Fruit fly (Drosophila melanogaster) whole organism, embryonic: ENCODE measurements around the gene CG9920.

ENCODE experiments used
- Adf1 ChIP-seq: fragments of 200-800 bp; sonication (Bioruptor generic); IDR thresholded peaks from 2 replicates; pipeline ENCODE4 v1.3.6; 2022; ENCODE audit warnings: missing biosample characterization, missing genetic modification characterization
- Bdp1 ChIP-seq: fragments of 200-800 bp; sonication (Bioruptor generic); optimal IDR thresholded peaks from 3 replicates; lab custom pipeline; 2016; ENCODE audit warnings: missing biosample characterization, missing genetic modification characterization
- Bteb2 ChIP-seq: fragments of 200-800 bp; sonication (Bioruptor generic); optimal IDR thresholded peaks from 2 replicates; lab custom pipeline; 2016; ENCODE audit warnings: missing biosample characterization, missing genetic modification characterization
- CG1024 ChIP-seq: fragments of 200-800 bp; sonication (Bioruptor generic); IDR thresholded peaks from 2 replicates; pipeline ENCODE4 v1.3.6; 2022; ENCODE audit warnings: missing biosample characterization, missing genetic modification characterization
- CG10274 ChIP-seq: fragments of 200-800 bp; sonication (Bioruptor generic); optimal IDR thresholded peaks from 3 replicates; lab custom pipeline; 2017; ENCODE audit warnings: missing biosample characterization, mild to moderate bottlenecking, missing genetic modification characterization
- CG11504 ChIP-seq: fragments of 200-800 bp; sonication (Bioruptor generic); optimal IDR thresholded peaks from 3 replicates; lab custom pipeline; 2019; ENCODE audit warnings: missing biosample characterization, mild to moderate bottlenecking, missing genetic modification characterization, moderate library complexity
- CG12769 ChIP-seq: fragments of 200-800 bp; sonication (Bioruptor generic); optimal IDR thresholded peaks from 2 replicates; lab custom pipeline; 2019; ENCODE audit warnings: missing biosample characterization, mild to moderate bottlenecking, missing genetic modification characterization, moderate library complexity
- CG14667 ChIP-seq: fragments of 200-800 bp; sonication (Bioruptor generic); IDR thresholded peaks from 2 replicates; pipeline ENCODE4 v1.3.6; 2022; ENCODE audit warnings: missing biosample characterization, missing genetic modification characterization
- CG14965 ChIP-seq: fragments of 200-800 bp; sonication (Bioruptor generic); optimal IDR thresholded peaks from 2 replicates; lab custom pipeline; 2016; ENCODE audit warnings: missing biosample characterization, missing genetic modification characterization, borderline replicate concordance
- CG15479 ChIP-seq: fragments of 200-800 bp; sonication (Bioruptor generic); optimal IDR thresholded peaks from 3 replicates; lab custom pipeline; 2019; ENCODE audit warnings: missing biosample characterization, mild to moderate bottlenecking, missing genetic modification characterization, moderate library complexity
- CG15696 ChIP-seq: fragments of 200-800 bp; sonication (Bioruptor generic); optimal IDR thresholded peaks from 2 replicates; lab custom pipeline; 2019; ENCODE audit warnings: missing biosample characterization, mild to moderate bottlenecking, missing genetic modification characterization, moderate library complexity
- CG17328 ChIP-seq: fragments of 200-800 bp; sonication (Bioruptor generic); IDR thresholded peaks from 2 replicates; pipeline ENCODE4 v1.3.6; 2022; ENCODE audit warnings: missing biosample characterization, missing genetic modification characterization
- CG17385 ChIP-seq: fragments of 200-800 bp; sonication (Bioruptor generic); optimal IDR thresholded peaks from 3 replicates; lab custom pipeline; 2018; ENCODE audit warnings: missing biosample characterization, mild to moderate bottlenecking, missing genetic modification characterization
- CG17912 ChIP-seq: fragments of 200-800 bp; sonication (Bioruptor generic); optimal IDR thresholded peaks from 2 replicates; lab custom pipeline; 2018; ENCODE audit warnings: missing biosample characterization, mild to moderate bottlenecking, missing genetic modification characterization
- CG31388 ChIP-seq: fragments of 200-800 bp; sonication (Bioruptor generic); optimal IDR thresholded peaks from 2 replicates; lab custom pipeline; 2016; ENCODE audit warnings: missing biosample characterization, missing genetic modification characterization
- CG4617 ChIP-seq: fragments of 200-800 bp; sonication (Bioruptor generic); optimal IDR thresholded peaks from 3 replicates; lab custom pipeline; 2016; ENCODE audit warnings: missing biosample characterization, missing genetic modification characterization, borderline replicate concordance
- CG4707 ChIP-seq: fragments of 200-800 bp; sonication (Bioruptor generic); optimal IDR thresholded peaks from 2 replicates; lab custom pipeline; 2018; ENCODE audit warnings: missing biosample characterization, mild to moderate bottlenecking, missing genetic modification characterization, moderate library complexity
- CG4854 ChIP-seq: fragments of 200-800 bp; sonication (Bioruptor generic); optimal IDR thresholded peaks from 2 replicates; lab custom pipeline; 2016; ENCODE audit warnings: missing biosample characterization, missing genetic modification characterization, inconsistent platforms
- CG6272 ChIP-seq: fragments of 200-800 bp; sonication (Bioruptor generic); IDR thresholded peaks from 2 replicates; pipeline ENCODE4 v1.3.6; 2022; ENCODE audit warnings: missing biosample characterization, missing genetic modification characterization
- CG6854 ChIP-seq: fragments of 200-800 bp; sonication (Bioruptor generic); optimal IDR thresholded peaks from 3 replicates; lab custom pipeline; 2017; ENCODE audit warnings: missing biosample characterization, mild to moderate bottlenecking, missing genetic modification characterization
- CG9437 ChIP-seq: fragments of 200-800 bp; sonication (Bioruptor generic); optimal IDR thresholded peaks from 2 replicates; lab custom pipeline; 2018; ENCODE audit warnings: missing biosample characterization, mild to moderate bottlenecking, missing genetic modification characterization
- CG9609 ChIP-seq: fragments of 200-800 bp; sonication (Bioruptor generic); optimal IDR thresholded peaks from 3 replicates; lab custom pipeline; 2016; ENCODE audit warnings: missing biosample characterization, missing genetic modification characterization
- Doc2 ChIP-seq: fragments of 200-800 bp; sonication (Bioruptor generic); IDR thresholded peaks from 2 replicates; pipeline ENCODE4 v1.3.6; 2022; ENCODE audit warnings: missing biosample characterization, missing genetic modification characterization
- Doc3 ChIP-seq: fragments of 200-800 bp; sonication (Bioruptor generic); IDR thresholded peaks from 3 replicates; pipeline ENCODE4 v1.3.6; 2022; ENCODE audit warnings: missing biosample characterization, missing genetic modification characterization; ENCODE audit not compliant: partially characterized antibody
- HHEX ChIP-seq: fragments of 200-800 bp; sonication (Bioruptor generic); optimal IDR thresholded peaks from 3 replicates; lab custom pipeline; 2017; ENCODE audit warnings: missing biosample characterization, mild to moderate bottlenecking, missing genetic modification characterization, missing genetic modification reagents
- HLHmδ ChIP-seq: fragments of 200-800 bp; sonication (Bioruptor generic); optimal IDR thresholded peaks from 2 replicates; lab custom pipeline; 2018; ENCODE audit warnings: missing biosample characterization, mild to moderate bottlenecking, missing genetic modification characterization, moderate library complexity
- HmgD ChIP-seq: fragments of 200-800 bp; sonication (Bioruptor generic); optimal IDR thresholded peaks from 3 replicates; lab custom pipeline; 2016; ENCODE audit warnings: missing biosample characterization, missing genetic modification characterization
- Jarid2 ChIP-seq: fragments of 200-800 bp; sonication (Bioruptor generic); optimal IDR thresholded peaks from 3 replicates; lab custom pipeline; 2017; ENCODE audit warnings: mild to moderate bottlenecking, missing biosample characterization, missing genetic modification reagents, missing genetic modification characterization
- Sox102F ChIP-seq: fragments of 200-800 bp; sonication (Bioruptor generic); optimal IDR thresholded peaks from 2 replicates; lab custom pipeline; 2018; ENCODE audit warnings: missing biosample characterization, mild to moderate bottlenecking, missing genetic modification characterization, moderate library complexity
- Vsx1 ChIP-seq: fragments of 200-800 bp; sonication (Bioruptor generic); optimal IDR thresholded peaks from 2 replicates; lab custom pipeline; 2017; ENCODE audit warnings: missing biosample characterization, mild to moderate bottlenecking, missing genetic modification characterization, missing genetic modification reagents
- Xbp1 ChIP-seq: fragments of 200-800 bp; sonication (Bioruptor generic); optimal IDR thresholded peaks from 3 replicates; lab custom pipeline; 2016; ENCODE audit warnings: missing biosample characterization, mild to moderate bottlenecking, missing genetic modification characterization
- ase ChIP-seq: fragments of 200-800 bp; sonication (Bioruptor generic); IDR thresholded peaks from 3 replicates; pipeline ENCODE4 v1.3.6; 2022; ENCODE audit warnings: missing biosample characterization, missing genetic modification characterization
- bcd ChIP-seq: fragments of 200-800 bp; sonication (Bioruptor generic); optimal IDR thresholded peaks from 2 replicates; lab custom pipeline; 2017; ENCODE audit warnings: missing biosample characterization, mild to moderate bottlenecking, missing genetic modification characterization
- bowl ChIP-seq: fragments of 200-800 bp; sonication (Bioruptor generic); IDR thresholded peaks from 2 replicates; pipeline ENCODE4 v1.3.6; 2022; ENCODE audit warnings: missing biosample characterization, missing genetic modification characterization
- chn ChIP-seq: fragments of 200-800 bp; sonication (Bioruptor generic); optimal IDR thresholded peaks from 2 replicates; lab custom pipeline; 2016; ENCODE audit warnings: missing biosample characterization, missing genetic modification characterization
- dan ChIP-seq: fragments of 200-800 bp; sonication (Bioruptor generic); IDR thresholded peaks from 2 replicates; pipeline ENCODE4 v1.3.6; 2022; ENCODE audit warnings: missing biosample characterization, missing genetic modification characterization
- grn ChIP-seq: fragments of 200-800 bp; sonication (Bioruptor generic); optimal IDR thresholded peaks from 3 replicates; lab custom pipeline; 2017; ENCODE audit warnings: missing biosample characterization, missing genetic modification characterization
- ham ChIP-seq: fragments of 200-800 bp; sonication (Bioruptor generic); IDR thresholded peaks from 2 replicates; pipeline ENCODE4 v1.3.6; 2022; ENCODE audit warnings: missing biosample characterization, missing genetic modification characterization
- jing ChIP-seq: fragments of 200-800 bp; sonication (Bioruptor generic); optimal IDR thresholded peaks from 2 replicates; lab custom pipeline; 2018; ENCODE audit warnings: missing biosample characterization, mild to moderate bottlenecking, missing genetic modification characterization
- lilli ChIP-seq: fragments of 200-800 bp; sonication (Bioruptor generic); optimal IDR thresholded peaks from 3 replicates; lab custom pipeline; 2016; ENCODE audit warnings: missing biosample characterization, missing genetic modification characterization
- lola ChIP-seq, 3 experiments: fragments of >200 bp in 2 of 3; fragments of 200-800 bp in 1 of 3; sonication (Bioruptor generic) in 1 of 3; optimal IDR thresholded peaks; 2 replicates each; lab custom pipeline; 2017 to 2019; ENCODE audit warnings: missing biosample characterization in 3 of 3, missing genetic modification characterization in 3 of 3, mild to moderate bottlenecking in 1 of 3, moderate library complexity in 1 of 3
- mam ChIP-seq: fragments of 200-800 bp; sonication (Bioruptor generic); optimal IDR thresholded peaks from 3 replicates; lab custom pipeline; 2016; ENCODE audit warnings: missing biosample characterization, missing genetic modification characterization
- oc ChIP-seq: fragments of 200-800 bp; sonication (Bioruptor generic); optimal IDR thresholded peaks from 2 replicates; lab custom pipeline; 2018; ENCODE audit warnings: missing biosample characterization, mild to moderate bottlenecking, missing genetic modification characterization, moderate library complexity
- ro ChIP-seq: fragments of 200-800 bp; sonication (Bioruptor generic); IDR thresholded peaks from 2 replicates; pipeline ENCODE4 v1.3.6; 2022; ENCODE audit warnings: missing biosample characterization, missing genetic modification characterization
- sr ChIP-seq: fragments of 200-800 bp; sonication (Bioruptor generic); IDR thresholded peaks from 3 replicates; pipeline ENCODE4 v1.3.6; 2022; ENCODE audit warnings: missing biosample characterization, missing genetic modification characterization
- stc ChIP-seq: fragments of 200-800 bp; sonication (Bioruptor generic); IDR thresholded peaks from 2 replicates; pipeline ENCODE4 v1.3.6; 2022; ENCODE audit warnings: missing biosample characterization, missing genetic modification characterization
- twi ChIP-seq: fragments of 200-800 bp; optimal IDR thresholded peaks from 2 replicates; lab custom pipeline; 2019; ENCODE audit warnings: missing biosample characterization, mild to moderate bottlenecking, missing genetic modification characterization, moderate library complexity
- wek ChIP-seq: fragments of 200-800 bp; sonication (Bioruptor generic); optimal IDR thresholded peaks from 3 replicates; lab custom pipeline; 2018; ENCODE audit warnings: missing biosample characterization, mild to moderate bottlenecking, missing genetic modification characterization, moderate library complexity
- zen ChIP-seq: fragments of 200-800 bp; sonication (Bioruptor generic); optimal IDR thresholded peaks from 3 replicates; lab custom pipeline; 2018; ENCODE audit warnings: missing biosample characterization, mild to moderate bottlenecking, missing genetic modification characterization, moderate library complexity

Gene CG9920

DNA sequence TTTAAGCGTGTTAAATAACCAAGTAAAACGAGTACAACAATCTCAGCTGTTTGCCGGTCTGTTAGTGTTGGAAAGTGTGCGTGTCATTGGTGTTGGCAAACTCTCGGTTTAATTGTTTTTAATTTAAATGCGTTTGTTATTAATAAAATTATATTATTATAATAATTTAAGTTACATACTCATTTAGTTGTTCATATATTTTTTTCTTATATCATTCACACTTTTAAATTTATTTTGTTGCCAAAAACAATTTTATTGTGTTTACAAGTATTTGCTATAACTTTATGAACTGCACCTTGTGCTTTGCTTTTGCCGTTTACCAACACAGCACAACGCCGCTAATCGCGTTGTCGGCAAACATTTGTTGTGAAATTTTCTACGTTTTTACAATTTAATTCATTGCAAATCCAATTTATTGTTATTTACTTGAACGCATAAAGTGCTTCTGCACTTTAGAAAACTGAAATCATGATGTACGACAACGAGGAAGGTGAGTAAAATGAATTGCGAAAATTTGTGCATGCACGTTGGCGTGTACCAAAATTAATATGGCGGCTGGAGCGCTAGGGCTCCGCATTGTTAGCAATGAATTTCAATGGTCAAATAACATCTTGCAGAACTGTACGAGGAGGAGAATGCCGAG, 27.7 kb upstream of the CG9920 start, which contains the start of the genes 140up and Polr2B (continued):
- TF ChIP-seq CG31388 (GFP tag; lab: Kevin White, UChicago) (peak; percentile 81), Doc2 (GFP tag; lab: Robert Waterston, UW) (peak; percentile 71; the same call in 1 of the 2 replicates), CG6854 (GFP tag; lab: Kevin White, UChicago) (peak; percentile 61), bowl (GFP tag; lab: Robert Waterston, UW) (peak; percentile 72; the same call in 1 of the 2 replicates), CG4617 (GFP tag; lab: Kevin White, UChicago) (peak; percentile 96), grn (no peak), Vsx1 (GFP tag; lab: Kevin White, UChicago) (no peak), Adf1 (GFP tag; lab: Robert Waterston, UW) (peak; percentile 70), CG9609 (GFP tag; lab: Kevin White, UChicago) (peak; percentile 79), dan (GFP tag; lab: Robert Waterston, UW) (peak; percentile 37; the same call in 1 of the 2 replicates), lola (GFP tag; optimal IDR thresholded peaks at IDR 0.05; lab: Kevin White, UChicago) (peak in 1 of 3 experiments; percentile 93), CG1024 (GFP tag; lab: Robert Waterston, UW) (peak; percentile 80; the same call in 1 of the 2 replicates), CG4854 (GFP tag; lab: Kevin White, UChicago) (peak; percentile 74), oc (tag; lab: Kevin White, UChicago) (peak; percentile 89), CG9437 (GFP tag; lab: Kevin White, UChicago) (peak; percentile 88), Jarid2 (peak; percentile 70), zen (peak; percentile 93), twi (tag; lab: Kevin White, UChicago) (peak; percentile 90), CG14965 (GFP tag; lab: Kevin White, UChicago) (no peak), ase (peak; percentile 89), CG15696 (tag; lab: Kevin White, UChicago) (peak; percentile 93), CG17385 (GFP tag; lab: Kevin White, UChicago) (peak; percentile 89), Bteb2 (GFP tag; lab: Kevin White, UChicago) (peak; percentile 52), Bdp1 (GFP tag; lab: Kevin White, UChicago) (peak; percentile 78), mam (GFP tag; lab: Kevin White, UChicago) (peak; percentile 92), Xbp1 (GFP tag; lab: Kevin White, UChicago) (peak; percentile 96), chn (GFP tag; lab: Kevin White, UChicago) (peak; percentile 78), CG6272 (GFP tag; lab: Robert Waterston, UW) (peak; percentile 93), CG11504 (tag; lab: Kevin White, UChicago) (peak; percentile 92), bcd (GFP tag; lab: Kevin White, UChicago) (peak; percentile 93), stc (GFP tag; lab: Robert Waterston, UW) (peak; percentile 89), Sox102F (GFP tag; lab: Kevin White, UChicago) (peak; percentile 95), wek (GFP tag; lab: Kevin White, UChicago) (no peak), CG14667 (GFP tag; lab: Robert Waterston, UW) (peak; percentile 86), HmgD (peak; percentile 58), CG17328 (GFP tag; lab: Robert Waterston, UW) (peak; percentile 87), Doc3 (GFP tag; lab: Robert Waterston, UW) (no peak), jing (GFP tag; lab: Kevin White, UChicago) (peak; percentile 77), ro (GFP tag; lab: Robert Waterston, UW) (peak; percentile 57; the same call in 1 of the 2 replicates), HLHmδ (GFP tag; lab: Kevin White, UChicago) (no peak), ham (GFP tag; lab: Robert Waterston, UW) (peak; percentile 79), sr (peak; percentile 44; the same call in 1 of the 3 replicates), HHEX (peak; percentile 92), CG12769 (tag; lab: Kevin White, UChicago) (no peak), CG4707 (GFP tag; lab: Kevin White, UChicago) (peak; percentile 15), lilli (GFP tag; lab: Kevin White, UChicago) (peak; percentile 89), CG10274 (GFP tag; lab: Kevin White, UChicago) (peak; percentile 64), CG15479 (GFP tag; lab: Kevin White, UChicago) (no peak), CG17912 (GFP tag; lab: Kevin White, UChicago) (peak; percentile 74)
